Worm (Caenorhabditis elegans) whole organism, L4 larva: ENCODE results near the gene F58H1.5.

Source experiments
- F44E2.7 ChIP-seq: fragments of 200-800 bp; sonication (Bioruptor generic); IDR thresholded peaks from 2 replicates; pipeline ENCODE4 v2.1.2; 2022; ENCODE audit warnings: missing genetic modification characterization, missing compliant biosample characterization
- Y5F2A.4 ChIP-seq: fragments of 200-800 bp; sonication (Bioruptor generic); optimal IDR thresholded peaks from 2 replicates; lab custom pipeline; 2018; ENCODE audit warnings: mild to moderate bottlenecking, missing genetic modification characterization, missing compliant biosample characterization
- Y75B8A.6 ChIP-seq: fragments of 200-800 bp; sonication (Bioruptor generic); IDR thresholded peaks from 2 replicates; pipeline ENCODE4 v1.3.6; 2022; ENCODE audit warnings: missing genetic modification reagents, missing genetic modification characterization, missing compliant biosample characterization
- aha-1 ChIP-seq: fragments of 150-350 bp; peaks from one replicate; lab custom pipeline; 2014; ENCODE audit warnings: missing biosample characterization, missing genetic modification characterization
- ama-1 ChIP-seq: fragments of 150-350 bp; optimal IDR thresholded peaks from 2 replicates; lab custom pipeline; 2014; ENCODE audit warnings: inconsistent platforms, mixed read lengths
- ceh-20 ChIP-seq: fragments of 200-800 bp; sonication (Bioruptor generic); IDR thresholded peaks from 2 replicates; pipeline ENCODE4 v1.3.6; 2022; ENCODE audit warnings: missing genetic modification reagents, missing genetic modification characterization, missing compliant biosample characterization
- ceh-82 ChIP-seq: sonication (generic microtip); optimal IDR thresholded peaks from 2 replicates; lab custom pipeline; 2017; ENCODE audit warnings: missing biosample characterization, missing genetic modification characterization
- ces-1 ChIP-seq: fragments of 150-350 bp; sonication (generic microtip); optimal IDR thresholded peaks from 4 replicates; lab custom pipeline; 2014; ENCODE audit warnings: missing biosample characterization, missing genetic modification reagents, missing genetic modification characterization
- cey-2 ChIP-seq: sonication (generic microtip); optimal IDR thresholded peaks from 3 replicates; lab custom pipeline; 2017; ENCODE audit warnings: missing genetic modification characterization, mild to moderate bottlenecking, missing compliant biosample characterization, antibody characterized with exemption, borderline replicate concordance; ENCODE audit not compliant: insufficient read depth
- daf-16 ChIP-seq, 3 experiments: sonication (generic microtip); optimal IDR thresholded peaks; 2 replicates each; lab custom pipeline; 2016 to 2017; ENCODE audit warnings: missing genetic modification characterization in 3 of 3, missing genetic modification reagents in 3 of 3, mild to moderate bottlenecking in 2 of 3, missing compliant biosample characterization in 2 of 3, missing biosample characterization in 1 of 3, moderate library complexity in 1 of 3
- daf-19 ChIP-seq: fragments of 200-800 bp; sonication (Bioruptor generic); conservative IDR thresholded peaks from 2 replicates; pipeline ENCODE4 v1.3.6; 2022; ENCODE audit warnings: missing genetic modification characterization, missing compliant biosample characterization
- dmd-6 ChIP-seq: fragments of 200-800 bp; sonication (Bioruptor generic); IDR thresholded peaks from 2 replicates; pipeline ENCODE4 v1.3.6; 2022; ENCODE audit warnings: missing genetic modification reagents, missing genetic modification characterization, missing compliant biosample characterization
- dmd-9 ChIP-seq: fragments of 200-800 bp; sonication (Bioruptor generic); IDR thresholded peaks from 2 replicates; pipeline ENCODE4 v1.3.6; 2022; ENCODE audit warnings: missing genetic modification reagents, missing genetic modification characterization, missing compliant biosample characterization
- dpl-1 ChIP-seq: fragments of 150-350 bp; optimal IDR thresholded peaks from 2 replicates; lab custom pipeline; 2014; ENCODE audit warnings: missing biosample characterization, missing genetic modification reagents, missing genetic modification characterization
- duxl-1 ChIP-seq: sonication (generic microtip); optimal IDR thresholded peaks from 2 replicates; lab custom pipeline; 2016; ENCODE audit warnings: mild to moderate bottlenecking, missing genetic modification characterization, moderate library complexity, missing compliant biosample characterization; ENCODE audit not compliant: poor library complexity
- egl-27 ChIP-seq: sonication (generic microtip); optimal IDR thresholded peaks from 3 replicates; lab custom pipeline; 2017; ENCODE audit warnings: missing biosample characterization, missing genetic modification reagents, missing genetic modification characterization
- fkh-10 ChIP-seq: fragments of 150-350 bp; optimal IDR thresholded peaks from 2 replicates; lab custom pipeline; 2014; ENCODE audit warnings: missing biosample characterization, missing genetic modification reagents, missing genetic modification characterization
- hlh-11 ChIP-seq: fragments of 200-800 bp; sonication (Bioruptor generic); optimal IDR thresholded peaks from 2 replicates; lab custom pipeline; 2018; ENCODE audit warnings: mild to moderate bottlenecking, missing genetic modification characterization, missing compliant biosample characterization
- hlh-30 ChIP-seq: sonication (generic microtip); optimal IDR thresholded peaks from 2 replicates; lab custom pipeline; 2017; ENCODE audit warnings: antibody characterized with exemption, mild to moderate bottlenecking, missing genetic modification characterization, missing compliant biosample characterization; ENCODE audit not compliant: insufficient read depth
- lin-1 ChIP-seq: fragments of 200-800 bp; sonication (Bioruptor generic); IDR thresholded peaks from 2 replicates; pipeline ENCODE4 v1.3.6; 2022; ENCODE audit warnings: missing genetic modification reagents, missing genetic modification characterization, missing compliant biosample characterization
- lsy-2 ChIP-seq, 2 experiments: fragments of 150-350 bp in 1 of 2; sonication (generic microtip) in 1 of 2; optimal IDR thresholded peaks; 2 replicates each; lab custom pipeline; 2014 to 2017; ENCODE audit warnings: missing biosample characterization in 2 of 2, missing genetic modification characterization in 2 of 2
- madf-9 ChIP-seq: fragments of 200-800 bp; sonication (Bioruptor generic); conservative IDR thresholded peaks from 2 replicates; pipeline ENCODE4 v1.3.6; 2022; ENCODE audit warnings: missing genetic modification reagents, missing genetic modification characterization, missing compliant biosample characterization
- mdl-1 ChIP-seq, 2 experiments: fragments of 150-350 bp in 1 of 2; sonication (generic microtip) in 1 of 2; optimal IDR thresholded peaks; 2 replicates each; lab custom pipeline; 2014 to 2017; ENCODE audit warnings: missing biosample characterization in 2 of 2, missing genetic modification characterization in 2 of 2
- mep-1 ChIP-seq: fragments of 150-350 bp; sonication (generic microtip); optimal IDR thresholded peaks from 3 replicates; lab custom pipeline; 2014; ENCODE audit warnings: missing biosample characterization, missing genetic modification characterization
- nhr-10 ChIP-seq: fragments of 150-350 bp; optimal IDR thresholded peaks from 2 replicates; lab custom pipeline; 2014; ENCODE audit warnings: missing biosample characterization, missing genetic modification characterization
- nhr-102 ChIP-seq: sonication (generic microtip); optimal IDR thresholded peaks from 2 replicates; lab custom pipeline; 2016; ENCODE audit warnings: mild to moderate bottlenecking, missing genetic modification characterization, moderate library complexity, missing compliant biosample characterization
- nhr-11 ChIP-seq: fragments of 150-350 bp; optimal IDR thresholded peaks from 2 replicates; lab custom pipeline; 2014; ENCODE audit warnings: missing biosample characterization, missing genetic modification characterization
- nhr-237 ChIP-seq: sonication (generic microtip); optimal IDR thresholded peaks from 2 replicates; lab custom pipeline; 2017; ENCODE audit warnings: missing biosample characterization, missing genetic modification characterization
- nhr-28 ChIP-seq: fragments of 150-350 bp; optimal IDR thresholded peaks from 2 replicates; lab custom pipeline; 2014; ENCODE audit warnings: missing biosample characterization, missing genetic modification characterization
- nhr-48 ChIP-seq: sonication (generic microtip); optimal IDR thresholded peaks from 2 replicates; lab custom pipeline; 2016; ENCODE audit warnings: mild to moderate bottlenecking, missing genetic modification characterization, missing compliant biosample characterization
- nhr-6 ChIP-seq: fragments of 150-350 bp; optimal IDR thresholded peaks from 2 replicates; lab custom pipeline; 2014; ENCODE audit warnings: missing biosample characterization, missing genetic modification characterization
- pqm-1 ChIP-seq: sonication (generic microtip); optimal IDR thresholded peaks from 2 replicates; lab custom pipeline; 2017; ENCODE audit warnings: missing biosample characterization, missing genetic modification characterization
- rbr-2 ChIP-seq: sonication (generic microtip); optimal IDR thresholded peaks from 2 replicates; lab custom pipeline; 2016; ENCODE audit warnings: missing genotype, missing genetic modification characterization, missing compliant biosample characterization
- sdz-12 ChIP-seq: fragments of 200-800 bp; sonication (Bioruptor generic); optimal IDR thresholded peaks from 2 replicates; lab custom pipeline; 2018; ENCODE audit warnings: mild to moderate bottlenecking, missing genetic modification characterization, missing compliant biosample characterization
- skn-1 ChIP-seq: fragments of 150-350 bp; optimal IDR thresholded peaks from 2 replicates; lab custom pipeline; 2014; ENCODE audit warnings: missing biosample characterization, missing genetic modification characterization
- vab-7 ChIP-seq: fragments of 200-800 bp; sonication (Bioruptor generic); IDR thresholded peaks from 2 replicates; pipeline ENCODE4 v1.3.6; 2022; ENCODE audit warnings: missing genetic modification reagents, missing genetic modification characterization, missing compliant biosample characterization
- zfp-3 ChIP-seq: fragments of 200-800 bp; sonication (Bioruptor generic); conservative IDR thresholded peaks from 2 replicates; pipeline ENCODE4 v1.3.6; 2022; ENCODE audit warnings: missing genetic modification reagents, missing genetic modification characterization, missing compliant biosample characterization
- zip-2 ChIP-seq: fragments of 150-350 bp; optimal IDR thresholded peaks from 2 replicates; lab custom pipeline; 2014; ENCODE audit warnings: missing biosample characterization, missing genetic modification characterization

Gene F58H1.5

ce11 chrV:11982309-11982708, 24.1 kb downstream of the F58H1.5 start, which contains the start of gene rpt-1 (continued):
- TF ChIP-seq mdl-1 (tag; optimal IDR thresholded peaks at IDR 0.05; lab: Kevin White, UChicago) (no peak), nhr-11 (peak; percentile 13), aha-1 (tag; lab: Kevin White, UChicago) (peak; percentile 90), skn-1 (tag; lab: Kevin White, UChicago) (no peak), ama-1 (no peak), nhr-6 (tag; lab: Kevin White, UChicago) (peak; percentile 99), mep-1 (tag; lab: Kevin White, UChicago) (peak; percentile 40), zfp-3 (GFP tag; lab: Robert Waterston, UW) (no peak), hlh-30 (tag; lab: Kevin White, UChicago) (peak; percentile 82), nhr-10 (tag; lab: Kevin White, UChicago) (no peak), pqm-1 (no peak)

DNA sequence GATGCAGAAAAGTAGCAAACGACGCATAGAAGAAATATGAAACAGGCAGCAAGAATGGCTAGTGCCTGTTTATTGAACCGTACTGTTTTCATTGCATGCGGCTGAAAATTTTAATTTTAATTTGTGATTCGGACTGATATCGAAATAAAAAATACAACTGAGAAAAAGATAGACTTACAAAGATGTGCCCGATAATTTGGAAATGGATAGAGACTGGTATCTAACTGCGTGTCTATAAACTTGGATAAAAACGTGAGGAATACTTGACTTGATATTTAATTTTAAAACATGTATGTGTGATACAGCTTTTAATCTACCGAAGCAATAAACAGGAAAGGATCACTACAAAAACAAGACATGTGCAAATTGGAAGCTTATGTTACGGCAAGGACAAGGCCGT, 27.2 kb downstream of the F58H1.5 start, which contains the start of gene mans-2:
Gene mans-2, minus strand, starts transcription at position 101 of the 400 bp plus-strand sequence.
- no peak for TF ChIP-seq zip-2
- TF ChIP-seq daf-19, result no peak
- no peak for TF ChIP-seq vab-7
- no peak for TF ChIP-seq ceh-82 (tag; lab: Kevin White, UChicago)
- no peak for TF ChIP-seq nhr-237
- no peak for TF ChIP-seq Y75B8A.6 (GFP tag; lab: Robert Waterston, UW)
- no peak for TF ChIP-seq dmd-9 (GFP tag; lab: Robert Waterston, UW)
- no peak for TF ChIP-seq lsy-2 (tag; optimal IDR thresholded peaks at IDR 0.05; lab: Kevin White, UChicago)
- no peak for TF ChIP-seq egl-27 (tag; lab: Kevin White, UChicago)
- no peak for TF ChIP-seq sdz-12
- no peak for TF ChIP-seq Y5F2A.4 (GFP tag; lab: Kevin White, UChicago)
- TF ChIP-seq madf-9, result no peak
- TF ChIP-seq duxl-1 (tag; lab: Kevin White, UChicago), result no peak
- no peak for TF ChIP-seq skn-1 (tag; lab: Kevin White, UChicago)
- TF ChIP-seq lin-1 (GFP tag; lab: Robert Waterston, UW), result no peak
- TF ChIP-seq nhr-48 (tag; lab: Kevin White, UChicago), result no peak
- TF ChIP-seq nhr-102, result no peak
- no peak for TF ChIP-seq dpl-1 (GFP tag; lab: Kevin White, UChicago)

- peak; percentile 4 for TF ChIP-seq dpl-1 (GFP tag; lab: Kevin White, UChicago)
- TF ChIP-seq ceh-20 (GFP tag; lab: Robert Waterston, UW), result peak; percentile 69
- TF ChIP-seq nhr-28 (tag; lab: Kevin White, UChicago), result peak; percentile 25
- TF ChIP-seq pqm-1, result peak; percentile 61
- TF ChIP-seq lsy-2 (tag; optimal IDR thresholded peaks at IDR 0.05; lab: Kevin White, UChicago), result peak in 1 of 2 experiments; percentile 26
- no peak for TF ChIP-seq F44E2.7 (GFP tag; lab: Robert Waterston, UW)
- no peak for TF ChIP-seq mdl-1 (tag; optimal IDR thresholded peaks at IDR 0.05; lab: Kevin White, UChicago)
- peak; percentile 62 for TF ChIP-seq dmd-6 (GFP tag; lab: Robert Waterston, UW)
- TF ChIP-seq hlh-11 (tag; lab: Kevin White, UChicago), result peak; percentile 0
- TF ChIP-seq cey-2 (tag; lab: Kevin White, UChicago), result no peak
- TF ChIP-seq fkh-10 (GFP tag; lab: Kevin White, UChicago), result peak; percentile 48
- peak; percentile 3 for TF ChIP-seq aha-1 (tag; lab: Kevin White, UChicago)
- no peak for TF ChIP-seq rbr-2 (tag; lab: Kevin White, UChicago)
- TF ChIP-seq ces-1 (GFP tag; lab: Kevin White, UChicago), result peak; percentile 62
- TF ChIP-seq daf-16 (GFP tag; optimal IDR thresholded peaks at IDR 0.05; lab: Kevin White, UChicago), result no peak
- TF ChIP-seq daf-16 (tag; optimal IDR thresholded peaks at IDR 0.05; lab: Kevin White, UChicago), result peak; percentile 22
- TF ChIP-seq nhr-6 (tag; lab: Kevin White, UChicago), result peak; percentile 65
Measured at ce11 chrV:11986078-11986869, 28.1 kb downstream of the F58H1.5 start.
